Worm (Caenorhabditis elegans) whole organism, early embryonic: Measurements from ENCODE around the gene F23B12.4.
"Not testable (repeated sequence)": the region's sequence is repeated elsewhere in the genome, so short reads cannot be mapped to it uniquely, and the experiment has no call there.

Experiments used
- ama-1 ChIP-seq: fragments of 150-350 bp; optimal IDR thresholded peaks from 2 replicates; lab custom pipeline; 2014
- flt-1 ChIP-seq: fragments of 200-800 bp; sonication (Bioruptor generic); IDR thresholded peaks from 2 replicates; pipeline ENCODE4 v1.3.6; 2022; ENCODE audit warnings: missing genetic modification characterization, missing compliant biosample characterization
- hmbx-1 ChIP-seq: sonication (generic microtip); optimal IDR thresholded peaks from 2 replicates; lab custom pipeline; 2016; ENCODE audit warnings: mild to moderate bottlenecking, missing genetic modification characterization, missing compliant biosample characterization

DNA sequence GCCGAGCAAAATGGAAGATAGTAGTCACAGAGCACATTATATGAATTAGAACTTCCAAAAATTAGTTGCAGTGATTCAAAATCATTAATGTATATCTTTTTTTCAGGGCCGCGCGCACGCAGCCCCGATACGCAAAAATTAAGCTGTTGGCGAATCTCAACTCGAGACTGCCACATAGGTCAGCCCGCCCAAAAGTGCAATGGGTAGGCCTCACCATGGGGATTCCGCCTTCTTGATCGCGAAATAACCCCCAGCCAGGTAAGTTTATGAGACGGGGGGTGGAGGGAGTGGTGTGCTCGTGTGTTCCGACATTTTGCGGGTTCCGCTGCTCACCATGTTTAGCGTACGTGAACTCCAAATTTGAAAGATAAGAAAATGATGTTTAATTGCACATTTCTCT is 22.1 kb downstream of the F23B12.4 start, which contains the start of gene F08H9.3:
- not testable (repeated sequence) for TF ChIP-seq hmbx-1 (tag; lab: Kevin White, UChicago); flt-1 (GFP tag; lab: Robert Waterston, UW); ama-1
